Fruit fly (Drosophila melanogaster): Measurements from ENCODE around the gene gzl.

The gzl gene

DNA sequence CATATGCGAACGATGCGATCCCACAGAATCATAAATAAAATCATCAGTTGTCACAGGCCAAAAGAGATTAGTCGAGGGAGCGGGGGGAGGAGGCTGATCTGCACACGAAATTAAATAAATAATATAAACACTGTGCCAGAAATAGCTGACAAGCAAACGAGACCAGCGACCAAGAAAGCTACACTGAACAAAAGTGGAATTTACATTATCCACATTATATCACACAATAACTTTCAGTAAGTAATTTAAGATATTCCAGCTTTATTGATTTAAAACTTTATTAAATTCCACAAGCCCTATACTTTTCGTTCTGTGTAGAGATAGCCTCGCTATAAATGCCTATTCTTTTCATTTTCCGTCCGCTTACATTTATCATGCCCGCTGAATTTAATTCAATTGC lies 21.5 kb downstream of the gzl start (continued):
- TF ChIP-seq Dbx (GFP tag; IDR thresholded peaks at IDR 0.05) (no peak; the same call in 1 of the 3 replicates), CG12219 (GFP tag; optimal IDR thresholded peaks at IDR 0.05) (peak; percentile 73), CG3847 (GFP tag; IDR thresholded peaks at IDR 0.05) (peak; percentile 82), caup (GFP tag; optimal IDR thresholded peaks at IDR 0.05; ENCODE audit: severe bottlenecking) (peak; percentile 72), Gsc (GFP tag; IDR thresholded peaks at IDR 0.05) (no peak), HLH4C (GFP tag; IDR thresholded peaks at IDR 0.05; ENCODE audit: partially characterized antibody) (no peak), cwo (GFP tag; optimal IDR thresholded peaks at IDR 0.05) (peak; percentile 87), CG17802 (tag; optimal IDR thresholded peaks at IDR 0.05) (peak; percentile 22), CG17361 (GFP tag; IDR thresholded peaks at IDR 0.05) (peak; percentile 80), Deaf1 (tag; optimal IDR thresholded peaks at IDR 0.05) (peak; percentile 24), bowl (GFP tag; IDR thresholded peaks at IDR 0.05) (peak; percentile 62; the same call in 1 of the 2 replicates), CG9817 (tag; optimal IDR thresholded peaks at IDR 0.05) (peak; percentile 74), unc-4 (GFP tag; IDR thresholded peaks at IDR 0.05; ENCODE audit: partially characterized antibody) (no peak), br (optimal IDR thresholded peaks at IDR 0.05) (no peak), fd64A (GFP tag; optimal IDR thresholded peaks at IDR 0.05) (peak; percentile 21), CG16813 (GFP tag; IDR thresholded peaks at IDR 0.05; ENCODE audit: partially characterized antibody) (no peak), hbn (GFP tag; IDR thresholded peaks at IDR 0.05; ENCODE audit: partially characterized antibody) (no peak), crol (GFP tag; IDR thresholded peaks at IDR 0.05) (peak; percentile 54), Awh (GFP tag; IDR thresholded peaks at IDR 0.05) (peak; percentile 91), CTCF (GFP tag; optimal IDR thresholded peaks at IDR 0.05) (peak; percentile 19), CG7786 (GFP tag; optimal IDR thresholded peaks at IDR 0.05) (peak; percentile 61), ssp (GFP tag; IDR thresholded peaks at IDR 0.05) (no peak), ranshi (GFP tag; IDR thresholded peaks at IDR 0.05) (peak; percentile 86), ash1 (GFP tag; optimal IDR thresholded peaks at IDR 0.05) (no peak), Ssrp (tag; optimal IDR thresholded peaks at IDR 0.05) (peak; percentile 74), wek (GFP tag; optimal IDR thresholded peaks at IDR 0.05) (peak; percentile 27), CG4424 (GFP tag; optimal IDR thresholded peaks at IDR 0.05) (peak; percentile 84), CkIIα-i1 (GFP tag; IDR thresholded peaks at IDR 0.05) (peak; percentile 66), Sry-δ (GFP tag; optimal IDR thresholded peaks at IDR 0.05) (peak; percentile 32), ato (GFP tag; IDR thresholded peaks at IDR 0.05; ENCODE audit: partially characterized antibody) (no peak), gt (GFP tag; IDR thresholded peaks at IDR 0.05) (no peak), CG10543 (GFP tag; optimal IDR thresholded peaks at IDR 0.05) (peak; percentile 33), tna (GFP tag; IDR thresholded peaks at IDR 0.05; ENCODE audit: partially characterized antibody) (no peak), prd (optimal IDR thresholded peaks at IDR 0.05) (no peak), prd (GFP tag; IDR thresholded peaks at IDR 0.05) (peak; percentile 90), CG6765 (GFP tag; optimal IDR thresholded peaks at IDR 0.05) (peak; percentile 63), fd96Cb (tag; optimal IDR thresholded peaks at IDR 0.05) (peak; percentile 77), B-H2 (GFP tag; optimal IDR thresholded peaks at IDR 0.05) (no peak), cas (GFP tag; IDR thresholded peaks at IDR 0.05) (peak; percentile 77), CG8944 (GFP tag; optimal IDR thresholded peaks at IDR 0.05) (peak; percentile 49), CG9797 (GFP tag; optimal IDR thresholded peaks at IDR 0.05) (no peak), usp (GFP tag; optimal IDR thresholded peaks at IDR 0.05) (no peak), dpn (GFP tag; optimal IDR thresholded peaks at IDR 0.05) (peak; percentile 78 to 80), CG33557 (GFP tag; optimal IDR thresholded peaks at IDR 0.05) (no peak), Taf1 (GFP tag; IDR thresholded peaks at IDR 0.05) (peak; percentile 83), CG10565 (GFP tag; optimal IDR thresholded peaks at IDR 0.05) (no peak), CG4360 (GFP tag; IDR thresholded peaks at IDR 0.05) (no peak), emc (GFP tag; optimal IDR thresholded peaks at IDR 0.05) (peak; percentile 49), CG1602 (GFP tag; optimal IDR thresholded peaks at IDR 0.05) (peak; percentile 72), Trl (optimal IDR thresholded peaks at IDR 0.05) (no peak), Trl (GFP tag; optimal IDR thresholded peaks at IDR 0.05) (peak; percentile 79), insv (GFP tag; optimal IDR thresholded peaks at IDR 0.05) (no peak), sisA (GFP tag; IDR thresholded peaks at IDR 0.05) (peak; percentile 89)
